Worm (Caenorhabditis elegans) whole organism, midembryonic: ENCODE data around the gene isw-1.

Experiments
- T22C8.4 ChIP-seq: fragments of 200-800 bp; sonication (Bioruptor generic); IDR thresholded peaks from 2 replicates; pipeline ENCODE4 v1.3.6; 2022; ENCODE audit warnings: missing genetic modification characterization, missing compliant biosample characterization
- flt-1 ChIP-seq: fragments of 200-800 bp; sonication (Bioruptor generic); IDR thresholded peaks from 2 replicates; pipeline ENCODE4 v1.3.6; 2022; ENCODE audit warnings: missing genetic modification characterization, missing compliant biosample characterization
- med-1 ChIP-seq: sonication (generic microtip); optimal IDR thresholded peaks from 2 replicates; lab custom pipeline; 2017; ENCODE audit warnings: missing genetic modification characterization, mild to moderate bottlenecking, missing compliant biosample characterization, antibody characterized with exemption, missing genetic modification reagents; ENCODE audit not compliant: insufficient read depth
- ref-1 ChIP-seq: fragments of 200-800 bp; sonication (Bioruptor generic); conservative IDR thresholded peaks from 2 replicates; pipeline ENCODE4 v1.3.6; 2022; ENCODE audit warnings: missing genetic modification reagents, missing genetic modification characterization, missing compliant biosample characterization
- ztf-29 ChIP-seq: fragments of 200-800 bp; sonication (Bioruptor generic); IDR thresholded peaks from 2 replicates; pipeline ENCODE4 v1.3.6; 2022; ENCODE audit warnings: missing genetic modification reagents, missing genetic modification characterization, missing compliant biosample characterization

- TF ChIP-seq med-1 (GFP tag; lab: Kevin White, UChicago) (no peak), T22C8.4 (GFP tag; lab: Robert Waterston, UW) (no peak), flt-1 (GFP tag; lab: Robert Waterston, UW) (no peak), ztf-29 (GFP tag; lab: Robert Waterston, UW) (no peak), ref-1 (GFP tag; lab: Robert Waterston, UW) (no peak)
Observed at ce11 chrIII:6681790-6682189, 28.1 kb downstream of the isw-1 start.
